Worm (Caenorhabditis elegans): Measurements from ENCODE around the gene C30A5.10.
A peak's percentile ranks its signal among the peaks of the same experiment; 100 is the strongest.

The C30A5.10 gene

ce11 chrIII:8163788-8164423 is 45.8 kb downstream of the C30A5.10 start, which contains the start of gene prp-8 (continued):
- no peak for TF ChIP-seq R02D3.7 (tag; optimal IDR thresholded peaks at IDR 0.05)
- peak; percentile 95 for TF ChIP-seq crh-2 (tag; optimal IDR thresholded peaks at IDR 0.05)
- TF ChIP-seq elt-1 (tag; optimal IDR thresholded peaks at IDR 0.05): no peak
- peak; percentile 96 for TF ChIP-seq C34F6.9 (tag; optimal IDR thresholded peaks at IDR 0.05)
- peak; percentile 82 for TF ChIP-seq blmp-1 (tag; optimal IDR thresholded peaks at IDR 0.05; ENCODE audit: insufficient read depth)
- peak; percentile 71 for TF ChIP-seq nhr-21 (tag; optimal IDR thresholded peaks at IDR 0.05)
- TF ChIP-seq mab-5 (tag; optimal IDR thresholded peaks at IDR 0.05): peak; percentile 79
- TF ChIP-seq nhr-6 (tag; optimal IDR thresholded peaks at IDR 0.05): no peak
- no peak for TF ChIP-seq nhr-23 (tag; optimal IDR thresholded peaks at IDR 0.05)

ce11 chrIII:8163283-8163682 is 46.4 kb downstream of the C30A5.10 start, which contains the start of gene bath-42:
TSS of gene bath-42 (minus strand) at chrIII:8163383.
- TF ChIP-seq unc-55 (GFP tag; optimal IDR thresholded peaks at IDR 0.05): peak; percentile 9
- TF ChIP-seq mdl-1 (tag; optimal IDR thresholded peaks at IDR 0.05): no peak

- TF ChIP-seq crh-2 (tag; optimal IDR thresholded peaks at IDR 0.05) (no peak), nhr-237 (tag; optimal IDR thresholded peaks at IDR 0.05) (no peak), sma-3 (GFP tag; optimal IDR thresholded peaks at IDR 0.05) (no peak), mbf-1 (tag; optimal IDR thresholded peaks at IDR 0.05) (no peak), alr-1 (tag; optimal IDR thresholded peaks at IDR 0.05) (no peak)
Measured at ce11 chrIII:8161238-8161637, 48.4 kb downstream of the C30A5.10 start, which contains the start of gene inpp-5K. TSS of gene inpp-5K (minus strand) at chrIII:8161338.

DNA sequence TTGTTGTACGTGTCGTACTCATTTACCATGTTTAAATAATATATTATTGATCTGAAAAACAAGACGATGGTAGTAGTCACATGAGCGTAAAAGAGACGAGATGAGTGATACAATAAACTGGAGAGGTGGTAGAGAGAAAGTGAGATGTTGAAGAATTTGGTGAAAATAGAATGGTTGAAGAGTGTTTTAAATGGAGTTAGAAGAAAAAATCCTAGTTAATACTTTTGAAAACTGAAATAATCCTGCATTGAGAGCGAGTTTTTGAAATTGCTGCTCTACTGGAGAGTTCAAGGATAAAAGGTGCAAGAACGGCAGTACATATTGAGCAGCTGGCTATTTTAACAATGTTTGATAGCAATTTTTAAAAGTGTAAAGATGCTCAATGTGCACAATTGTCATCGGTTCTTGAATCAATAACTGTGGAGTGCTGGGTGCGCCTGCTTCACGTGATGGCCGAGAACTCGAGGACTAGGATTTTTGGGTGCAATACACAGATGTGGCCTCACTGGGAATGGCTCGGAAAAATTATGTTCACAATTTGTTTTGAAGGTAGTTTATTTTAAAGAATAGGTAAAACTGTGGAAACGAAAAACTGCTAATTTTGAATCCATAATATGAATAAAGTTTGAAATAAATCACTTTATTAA is 51.4 kb downstream of the C30A5.10 start, which contains the start of gene atg-13:
Gene atg-13 (minus strand): TSS at position 51 of the 647 bp plus-strand sequence.
- TF ChIP-seq lsy-2 (tag; optimal IDR thresholded peaks at IDR 0.05): peak in 1 of 2 experiments; percentile 34
- TF ChIP-seq nhr-129 (tag; optimal IDR thresholded peaks at IDR 0.05): peak; percentile 17
- peak; percentile 1 for TF ChIP-seq fos-1 (tag; optimal IDR thresholded peaks at IDR 0.05)
- peak; percentile 8 for TF ChIP-seq gmeb-1 (tag; optimal IDR thresholded peaks at IDR 0.05)
- no peak for TF ChIP-seq C34F6.9 (tag; optimal IDR thresholded peaks at IDR 0.05)

DNA sequence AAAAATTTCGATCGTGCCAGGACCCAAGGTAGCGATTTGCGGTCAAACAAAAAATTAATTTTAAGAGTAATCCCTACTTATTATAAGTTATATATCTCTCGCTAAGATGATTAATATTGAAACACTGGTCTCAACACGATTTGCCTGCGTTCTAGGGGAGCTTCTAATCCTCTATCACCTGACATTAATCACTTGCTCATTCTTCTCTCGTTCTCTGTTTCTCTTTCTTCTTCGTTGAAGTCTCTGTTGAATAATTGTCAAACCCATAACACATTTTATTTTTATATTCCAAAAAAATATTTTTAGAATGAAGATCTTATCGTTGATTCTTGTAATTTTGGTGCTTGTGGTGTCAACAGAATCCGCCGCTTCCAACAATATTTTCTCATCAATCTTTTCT is 54.5 kb downstream of the C30A5.10 start, which contains the start of gene D2007.1:
Gene D2007.1 (plus strand): TSS at position 301 of the 400 bp plus-strand sequence.
- TF ChIP-seq unc-62 (GFP tag; optimal IDR thresholded peaks at IDR 0.05) (no peak), lsy-2 (tag; optimal IDR thresholded peaks at IDR 0.05) (peak in 1 of 2 experiments; percentile 1), lin-13 (GFP tag; optimal IDR thresholded peaks at IDR 0.05) (no peak), C34F6.9 (tag; optimal IDR thresholded peaks at IDR 0.05) (peak; percentile 32), lin-11 (tag; optimal IDR thresholded peaks at IDR 0.05) (no peak)
